Worm (Caenorhabditis elegans) whole organism, young adult: ENCODE results near the gene C03B1.1.

Source experiments
- B0336.3 ChIP-seq: fragments of 200-800 bp; sonication (Bioruptor generic); IDR thresholded peaks from 2 replicates; pipeline ENCODE4 v1.3.6; 2022; ENCODE audit warnings: missing genetic modification characterization, missing compliant biosample characterization
- C17E4.6 ChIP-seq: fragments of 200-800 bp; sonication (Bioruptor generic); IDR thresholded peaks from 2 replicates; pipeline ENCODE4 v1.3.6; 2022; ENCODE audit warnings: missing genetic modification reagents, missing genetic modification characterization, missing compliant biosample characterization
- D2030.7 ChIP-seq: fragments of 200-800 bp; sonication (Bioruptor generic); IDR thresholded peaks from 2 replicates; pipeline ENCODE4 v1.3.6; 2022; ENCODE audit warnings: missing genetic modification reagents, missing genetic modification characterization, missing compliant biosample characterization
- F33H1.4 ChIP-seq: fragments of 200-800 bp; sonication (Bioruptor generic); IDR thresholded peaks from 2 replicates; pipeline ENCODE4 v1.3.6; 2022; ENCODE audit warnings: missing genetic modification reagents, missing genetic modification characterization, missing compliant biosample characterization
- F37B4.10 ChIP-seq: fragments of 200-800 bp; sonication (Bioruptor generic); IDR thresholded peaks from 2 replicates; pipeline ENCODE4 v1.3.6; 2022; ENCODE audit warnings: missing genetic modification characterization, missing compliant biosample characterization
- F57A8.1 ChIP-seq: fragments of 200-800 bp; sonication (Bioruptor generic); optimal IDR thresholded peaks from 2 replicates; lab custom pipeline; 2018; ENCODE audit warnings: mild to moderate bottlenecking, missing genetic modification characterization, moderate library complexity, missing compliant biosample characterization
- Y53F4B.3 ChIP-seq: fragments of 200-800 bp; sonication (Bioruptor generic); IDR thresholded peaks from 2 replicates; pipeline ENCODE4 v1.3.6; 2022; ENCODE audit warnings: missing genetic modification reagents, missing genetic modification characterization, missing compliant biosample characterization
- Y56A3A.18 ChIP-seq: fragments of 200-800 bp; sonication (Bioruptor generic); IDR thresholded peaks from 2 replicates; pipeline ENCODE4 v1.3.6; 2022; ENCODE audit warnings: missing genetic modification reagents, missing genetic modification characterization, missing compliant biosample characterization
- athp-1 ChIP-seq: sonication (generic microtip); optimal IDR thresholded peaks from 2 replicates; lab custom pipeline; 2017; ENCODE audit warnings: mild to moderate bottlenecking, missing genetic modification characterization, missing compliant biosample characterization
- attf-3 ChIP-seq: fragments of 200-800 bp; sonication (Bioruptor generic); conservative IDR thresholded peaks from 2 replicates; pipeline ENCODE4 v1.3.6; 2022; ENCODE audit warnings: missing genetic modification reagents, missing genetic modification characterization, missing compliant biosample characterization
- cebp-1 ChIP-seq, 2 experiments: fragments of 200-800 bp in 1 of 2; sonication (Bioruptor generic) in 1 of 2; sonication (generic microtip) in 1 of 2; IDR thresholded peaks in 1 of 2; optimal IDR thresholded peaks in 1 of 2; 2 replicates each; pipeline versions ENCODE4 v1.3.6 to Lab custom; 2017 to 2022; ENCODE audit warnings: missing compliant biosample characterization in 2 of 2, missing genetic modification characterization in 2 of 2, mild to moderate bottlenecking in 1 of 2, missing genetic modification reagents in 1 of 2, moderate library complexity in 1 of 2
- cebp-2 ChIP-seq: fragments of 200-800 bp; sonication (Bioruptor generic); IDR thresholded peaks from 2 replicates; pipeline ENCODE4 v1.3.6; 2022; ENCODE audit warnings: missing genetic modification characterization, missing compliant biosample characterization
- ceh-100 ChIP-seq: fragments of 200-800 bp; sonication (Bioruptor generic); IDR thresholded peaks from 2 replicates; pipeline ENCODE4 v1.3.6; 2022; ENCODE audit warnings: missing genetic modification reagents, missing genetic modification characterization, missing compliant biosample characterization
- ceh-58 ChIP-seq: fragments of 200-800 bp; sonication (Bioruptor generic); IDR thresholded peaks from 2 replicates; pipeline ENCODE4 v1.3.6; 2022; ENCODE audit warnings: missing genetic modification characterization, missing compliant biosample characterization
- chd-7 ChIP-seq: sonication (generic microtip); optimal IDR thresholded peaks from 2 replicates; lab custom pipeline; 2016; ENCODE audit warnings: mild to moderate bottlenecking, missing genetic modification characterization, moderate library complexity, missing compliant biosample characterization
- die-1 ChIP-seq: sonication (generic microtip); optimal IDR thresholded peaks from 2 replicates; lab custom pipeline; 2016; ENCODE audit warnings: missing genotype, mild to moderate bottlenecking, missing genetic modification characterization, missing compliant biosample characterization
- dox-1 ChIP-seq: fragments of 200-800 bp; sonication (Bioruptor generic); IDR thresholded peaks from 2 replicates; pipeline ENCODE4 v1.3.6; 2022; ENCODE audit warnings: missing genetic modification reagents, missing genetic modification characterization, missing compliant biosample characterization
- egl-18 ChIP-seq: fragments of 200-800 bp; sonication (Bioruptor generic); IDR thresholded peaks from 2 replicates; pipeline ENCODE4 v1.3.6; 2022; ENCODE audit warnings: missing genetic modification reagents, missing genetic modification characterization, missing compliant biosample characterization
- egl-44 ChIP-seq: fragments of 200-800 bp; sonication (Bioruptor generic); IDR thresholded peaks from 2 replicates; pipeline ENCODE4 v1.3.6; 2022; ENCODE audit warnings: missing genetic modification reagents, missing genetic modification characterization, missing compliant biosample characterization
- lin-35 ChIP-seq, 3 experiments: fragments of 150-350 bp in 2 of 3; sonication (generic microtip) in 1 of 3; optimal IDR thresholded peaks; 2 replicates each; lab custom pipeline; 2014 to 2018; ENCODE audit warnings: missing biosample characterization in 3 of 3, missing genetic modification characterization in 3 of 3, missing genetic modification reagents in 3 of 3
- lin-40 ChIP-seq: sonication (generic microtip); optimal IDR thresholded peaks from 2 replicates; lab custom pipeline; 2016; ENCODE audit warnings: missing genetic modification characterization, mild to moderate bottlenecking, missing compliant biosample characterization, missing genotype, missing genetic modification reagents
- lir-1 ChIP-seq: fragments of 200-800 bp; sonication (Bioruptor generic); conservative IDR thresholded peaks from 2 replicates; pipeline ENCODE4 v1.3.6; 2022; ENCODE audit warnings: missing genetic modification reagents, missing genetic modification characterization, missing compliant biosample characterization
- madf-10 ChIP-seq: sonication (generic microtip); optimal IDR thresholded peaks from 2 replicates; lab custom pipeline; 2016; ENCODE audit warnings: mild to moderate bottlenecking, missing genetic modification characterization, missing compliant biosample characterization
- mes-4 ChIP-seq: sonication (generic microtip); optimal IDR thresholded peaks from 2 replicates; lab custom pipeline; 2016; ENCODE audit warnings: missing genotype, missing genetic modification characterization, missing compliant biosample characterization
- nhr-120 ChIP-seq: fragments of 200-800 bp; sonication (Bioruptor generic); IDR thresholded peaks from 2 replicates; pipeline ENCODE4 v1.3.6; 2022; ENCODE audit warnings: missing genetic modification characterization, missing compliant biosample characterization
- nhr-179 ChIP-seq: sonication (generic microtip); optimal IDR thresholded peaks from 2 replicates; lab custom pipeline; 2016; ENCODE audit warnings: mild to moderate bottlenecking, missing genetic modification characterization, missing compliant biosample characterization
- rcor-1 ChIP-seq: fragments of 200-800 bp; sonication (Bioruptor generic); IDR thresholded peaks from 2 replicates; pipeline ENCODE4 v1.3.6; 2022; ENCODE audit warnings: missing genetic modification reagents, missing genetic modification characterization, missing compliant biosample characterization
- rpc-1 ChIP-seq, 2 experiments: fragments of 150-350 bp in 1 of 2; sonication (generic microtip) in 1 of 2; optimal IDR thresholded peaks; 2 replicates each; lab custom pipeline; 2014 to 2018; ENCODE audit warnings: missing biosample characterization in 1 of 2, missing genetic modification characterization in 1 of 2, missing genetic modification reagents in 1 of 2, missing genotype in 1 of 2
- snpc-1.1 ChIP-seq: sonication (generic microtip); optimal IDR thresholded peaks from 2 replicates; lab custom pipeline; 2017; ENCODE audit warnings: missing genetic modification characterization, mild to moderate bottlenecking, missing compliant biosample characterization, antibody characterized with exemption, moderate library complexity, missing genotype, missing genetic modification reagents; ENCODE audit not compliant: insufficient read depth
- snpc-1.3 ChIP-seq: sonication (generic microtip); optimal IDR thresholded peaks from 2 replicates; lab custom pipeline; 2017; ENCODE audit warnings: missing genetic modification characterization, mild to moderate bottlenecking, missing compliant biosample characterization, antibody characterized with exemption, moderate library complexity, missing genotype, missing genetic modification reagents; ENCODE audit not compliant: insufficient read depth
- snpc-4 ChIP-seq, 5 experiments: fragments of 150-350 bp in 1 of 5; sonication (generic microtip) in 4 of 5; optimal IDR thresholded peaks; 2 replicates each; lab custom pipeline; 2014 to 2018; ENCODE audit warnings: missing genetic modification characterization in 5 of 5, missing biosample characterization in 3 of 5, antibody characterized with exemption in 2 of 5, mild to moderate bottlenecking in 2 of 5, missing compliant biosample characterization in 2 of 5, missing genotype in 2 of 5, moderate library complexity in 2 of 5, missing genetic modification reagents in 1 of 5
- somi-1 ChIP-seq: fragments of 200-800 bp; sonication (Bioruptor generic); optimal IDR thresholded peaks from 2 replicates; lab custom pipeline; 2018; ENCODE audit warnings: mild to moderate bottlenecking, missing genetic modification characterization, missing compliant biosample characterization
- tbx-9 ChIP-seq: sonication (generic microtip); optimal IDR thresholded peaks from 2 replicates; lab custom pipeline; 2016; ENCODE audit warnings: borderline replicate concordance, missing genetic modification characterization, inconsistent platforms, missing compliant biosample characterization
- tlf-1 ChIP-seq: fragments of 200-800 bp; sonication (Bioruptor generic); optimal IDR thresholded peaks from 2 replicates; lab custom pipeline; 2018; ENCODE audit warnings: mild to moderate bottlenecking, missing genetic modification characterization, missing compliant biosample characterization
- zfh-2 ChIP-seq: fragments of 200-800 bp; sonication (Bioruptor generic); conservative IDR thresholded peaks from 2 replicates; pipeline ENCODE4 v1.3.6; 2022; ENCODE audit warnings: missing genetic modification reagents, missing genetic modification characterization, missing compliant biosample characterization
- ztf-18 ChIP-seq: sonication (generic microtip); optimal IDR thresholded peaks from 2 replicates; lab custom pipeline; 2016; ENCODE audit warnings: missing genotype, mild to moderate bottlenecking, missing genetic modification characterization, missing compliant biosample characterization
- ztf-3 ChIP-seq: fragments of 200-800 bp; sonication (Bioruptor generic); optimal IDR thresholded peaks from 2 replicates; lab custom pipeline; 2018; ENCODE audit warnings: mild to moderate bottlenecking, missing genetic modification characterization, missing compliant biosample characterization
- ztf-6 ChIP-seq: fragments of 200-800 bp; sonication (Bioruptor generic); IDR thresholded peaks from 2 replicates; pipeline ENCODE4 v1.3.6; 2022; ENCODE audit warnings: missing genetic modification reagents, missing genetic modification characterization, missing compliant biosample characterization

Gene C03B1.1

ce11 chrX:6410177-6410765, 35.7 kb downstream of the C03B1.1 start, which contains the start of gene mup-2:
Gene mup-2, minus strand, starts transcription at chrX:6410227.
- TF ChIP-seq zfh-2 (GFP tag; lab: Robert Waterston, UW) (peak; percentile 88), F37B4.10 (GFP tag; lab: Robert Waterston, UW) (no peak), chd-7 (tag; lab: Kevin White, UChicago) (no peak), snpc-4 (GFP tag; optimal IDR thresholded peaks at IDR 0.05; lab: Kevin White, UChicago) (no peak), snpc-4 (tag; optimal IDR thresholded peaks at IDR 0.05; lab: Kevin White, UChicago) (no peak), somi-1 (GFP tag; lab: Kevin White, UChicago) (peak; percentile 40), rcor-1 (0 out of 2 replicates have a peak, but pooled peaks have one; percentile 13)

DNA sequence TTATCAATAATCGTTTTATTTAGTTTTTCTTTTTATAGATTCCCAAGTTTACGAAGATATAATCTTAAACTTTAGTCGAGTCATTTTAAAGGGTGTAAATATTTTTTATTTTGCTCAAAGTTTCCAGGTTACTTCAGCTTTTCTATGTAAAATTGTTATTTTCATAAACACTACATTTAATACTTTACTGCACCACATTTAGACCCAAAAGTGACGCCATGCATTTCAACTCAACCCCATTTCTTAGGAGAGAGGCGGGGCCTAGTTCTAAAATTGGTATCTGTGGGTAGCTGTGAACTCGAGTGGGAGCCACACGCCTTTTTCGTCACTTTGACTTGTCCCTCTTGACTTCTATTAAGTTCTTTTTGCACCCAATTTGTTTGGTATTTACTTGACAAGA, 38.0 kb downstream of the C03B1.1 start, which contains the start of gene T22E5.1:
TSS of gene T22E5.1 (plus strand) at position 301 of the 400 bp plus-strand sequence.
- TF ChIP-seq egl-18 (GFP tag; lab: Robert Waterston, UW): no peak
- no peak for TF ChIP-seq madf-10 (tag; lab: Kevin White, UChicago)
- TF ChIP-seq, all 124 proteins: peak for 0

DNA sequence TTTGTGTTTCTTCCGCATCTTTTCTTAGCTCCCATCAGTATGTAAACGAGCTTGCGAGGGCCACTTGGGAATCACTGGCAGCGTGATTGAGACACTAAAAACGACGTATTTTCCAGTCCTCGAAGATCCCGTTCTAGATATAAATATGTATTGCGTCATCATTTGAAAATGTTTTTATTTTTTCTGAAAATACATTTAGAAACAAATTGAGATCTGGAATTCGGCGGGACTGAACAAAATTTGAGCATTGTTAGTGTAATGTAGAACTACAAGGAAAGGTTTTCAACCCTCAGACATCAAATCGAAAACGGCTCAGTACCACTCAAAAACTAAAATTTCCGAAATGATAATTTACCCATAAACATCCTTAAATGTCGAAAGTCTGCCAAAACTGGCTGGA, 39.0 kb downstream of the C03B1.1 start:
- TF ChIP-seq attf-3 (GFP tag; lab: Robert Waterston, UW): no peak
- TF ChIP-seq ztf-18 (tag; lab: Kevin White, UChicago): no peak
- TF ChIP-seq Y53F4B.3 (GFP tag; lab: Robert Waterston, UW): no peak
- no peak for TF ChIP-seq F33H1.4 (GFP tag; lab: Robert Waterston, UW)
- TF ChIP-seq rpc-1 (optimal IDR thresholded peaks at IDR 0.05; lab: Kevin White, UChicago): no peak
- no peak for TF ChIP-seq rpc-1 (tag; optimal IDR thresholded peaks at IDR 0.05; lab: Kevin White, UChicago)
- no peak for TF ChIP-seq tbx-9
- TF ChIP-seq cebp-1 (GFP tag; IDR thresholded peaks at IDR 0.05; lab: Robert Waterston, UW): no peak
- no peak for TF ChIP-seq cebp-1 (tag; optimal IDR thresholded peaks at IDR 0.05; lab: Kevin White, UChicago)
- no peak for TF ChIP-seq dox-1 (GFP tag; lab: Robert Waterston, UW)
- no peak for TF ChIP-seq nhr-179 (tag; lab: Kevin White, UChicago)
- TF ChIP-seq B0336.3 (GFP tag; lab: Robert Waterston, UW): no peak
- no peak for TF ChIP-seq lir-1 (GFP tag; lab: Robert Waterston, UW)
- no peak for TF ChIP-seq ztf-6 (GFP tag; lab: Robert Waterston, UW)
- TF ChIP-seq egl-44 (GFP tag; lab: Robert Waterston, UW): no peak
- no peak for TF ChIP-seq Y56A3A.18 (GFP tag; lab: Robert Waterston, UW)
- TF ChIP-seq athp-1: no peak
- TF ChIP-seq ceh-58: no peak
- TF ChIP-seq ceh-100 (GFP tag; lab: Robert Waterston, UW): no peak
- TF ChIP-seq nhr-120 (GFP tag; lab: Robert Waterston, UW): no peak
- no peak for TF ChIP-seq snpc-1.3 (tag; lab: Kevin White, UChicago)
- no peak for TF ChIP-seq cebp-2 (GFP tag; lab: Robert Waterston, UW)

ce11 chrX:6416357-6417087, 42.0 kb downstream of the C03B1.1 start, which contains the start of gene T22E5.6:
Gene T22E5.6, minus strand, starts transcription at chrX:6416407.
- no peak for TF ChIP-seq C17E4.6
- no peak for TF ChIP-seq mes-4
- no peak for TF ChIP-seq F57A8.1 (GFP tag; lab: Kevin White, UChicago)
- TF ChIP-seq lin-35 (GFP tag; optimal IDR thresholded peaks at IDR 0.05; lab: Kevin White, UChicago): no peak
- no peak for TF ChIP-seq D2030.7 (GFP tag; lab: Robert Waterston, UW)
- no peak for TF ChIP-seq snpc-1.1 (tag; lab: Kevin White, UChicago)
- TF ChIP-seq dox-1 (GFP tag; lab: Robert Waterston, UW): no peak
- no peak for TF ChIP-seq ztf-3
- no peak for TF ChIP-seq attf-3 (GFP tag; lab: Robert Waterston, UW)
- TF ChIP-seq die-1 (tag; lab: Kevin White, UChicago): no peak
- TF ChIP-seq tlf-1 (GFP tag; lab: Kevin White, UChicago): no peak
- no peak for TF ChIP-seq lin-40 (tag; lab: Kevin White, UChicago)
